Fruit fly (Drosophila melanogaster) whole organism, embryonic: ENCODE results near the gene CG14696.
A peak's percentile ranks its signal among the peaks of the same experiment; 100 is the strongest.

Source experiments
- CG11696 ChIP-seq: fragments of 200-800 bp; sonication (Bioruptor generic); IDR thresholded peaks from 2 replicates; pipeline ENCODE4 v1.3.6; 2022; ENCODE audit warnings: missing biosample characterization, missing genetic modification characterization
- CG12071 ChIP-seq: fragments of 200-800 bp; sonication (Bioruptor generic); optimal IDR thresholded peaks from 3 replicates; lab custom pipeline; 2018; ENCODE audit warnings: missing biosample characterization, mild to moderate bottlenecking, missing genetic modification characterization
- CG12219 ChIP-seq: fragments of 200-800 bp; sonication (Bioruptor generic); optimal IDR thresholded peaks from 3 replicates; lab custom pipeline; 2018; ENCODE audit warnings: missing biosample characterization, mild to moderate bottlenecking, missing genetic modification characterization
- CG12391 ChIP-seq: fragments of 200-800 bp; sonication (Bioruptor generic); optimal IDR thresholded peaks from 3 replicates; lab custom pipeline; 2018; ENCODE audit warnings: missing biosample characterization, mild to moderate bottlenecking, missing genetic modification characterization, moderate library complexity
- CG12769 ChIP-seq: fragments of 200-800 bp; sonication (Bioruptor generic); optimal IDR thresholded peaks from 2 replicates; lab custom pipeline; 2019; ENCODE audit warnings: missing biosample characterization, mild to moderate bottlenecking, missing genetic modification characterization, moderate library complexity
- CG13624 ChIP-seq: fragments of 200-800 bp; sonication (Bioruptor generic); optimal IDR thresholded peaks from 2 replicates; lab custom pipeline; 2016; ENCODE audit warnings: missing biosample characterization, missing genetic modification characterization
- CG14710 ChIP-seq: fragments of 200-800 bp; sonication (Bioruptor generic); optimal IDR thresholded peaks from 3 replicates; lab custom pipeline; 2019; ENCODE audit warnings: missing biosample characterization, mild to moderate bottlenecking, missing genetic modification characterization, moderate library complexity
- CG16863 ChIP-seq: fragments of 200-800 bp; sonication (Bioruptor generic); optimal IDR thresholded peaks from 3 replicates; lab custom pipeline; 2016; ENCODE audit warnings: missing biosample characterization, missing genetic modification characterization
- CG17361 ChIP-seq: fragments of 200-800 bp; sonication (Bioruptor generic); IDR thresholded peaks from 3 replicates; pipeline ENCODE4 v1.3.6; 2022; ENCODE audit warnings: missing biosample characterization, missing genetic modification characterization
- CG18599 ChIP-seq: fragments of 200-800 bp; sonication (Bioruptor generic); optimal IDR thresholded peaks from 3 replicates; lab custom pipeline; 2017; ENCODE audit warnings: missing biosample characterization, missing genetic modification characterization, mild to moderate bottlenecking, moderate library complexity, missing genetic modification reagents
- CG2116 ChIP-seq: fragments of 200-800 bp; sonication (Bioruptor generic); optimal IDR thresholded peaks from 3 replicates; lab custom pipeline; 2018; ENCODE audit warnings: missing biosample characterization, mild to moderate bottlenecking, missing genetic modification characterization
- CG2678 ChIP-seq: fragments of 200-800 bp; sonication (Bioruptor generic); optimal IDR thresholded peaks from 3 replicates; lab custom pipeline; 2019; ENCODE audit warnings: missing biosample characterization, mild to moderate bottlenecking, missing genetic modification characterization, moderate library complexity
- CG2712 ChIP-seq: fragments of 200-800 bp; optimal IDR thresholded peaks from 3 replicates; lab custom pipeline; 2019; ENCODE audit warnings: missing biosample characterization, mild to moderate bottlenecking, missing genetic modification characterization, moderate library complexity
- CG34376 ChIP-seq: fragments of 200-800 bp; sonication (Bioruptor generic); optimal IDR thresholded peaks from 2 replicates; lab custom pipeline; 2018; ENCODE audit warnings: missing biosample characterization, mild to moderate bottlenecking, missing genetic modification characterization
- CG3838 ChIP-seq: fragments of 200-800 bp; sonication (Bioruptor generic); optimal IDR thresholded peaks from 3 replicates; lab custom pipeline; 2016; ENCODE audit warnings: missing biosample characterization, missing genetic modification characterization
- CG3995 ChIP-seq: fragments of 200-800 bp; sonication (Bioruptor generic); optimal IDR thresholded peaks from 3 replicates; lab custom pipeline; 2016; ENCODE audit warnings: missing biosample characterization, missing genetic modification characterization
- CG4328 ChIP-seq: fragments of 200-800 bp; sonication (Bioruptor generic); optimal IDR thresholded peaks from 3 replicates; lab custom pipeline; 2017; ENCODE audit warnings: missing biosample characterization, missing genetic modification reagents, missing genetic modification characterization
- CG4854 ChIP-seq: fragments of 200-800 bp; sonication (Bioruptor generic); optimal IDR thresholded peaks from 2 replicates; lab custom pipeline; 2016; ENCODE audit warnings: missing biosample characterization, missing genetic modification characterization, inconsistent platforms
- CG6254 ChIP-seq: fragments of 200-800 bp; sonication (Bioruptor generic); optimal IDR thresholded peaks from 3 replicates; lab custom pipeline; 2017; ENCODE audit warnings: mild to moderate bottlenecking, missing biosample characterization, missing genetic modification reagents, missing genetic modification characterization
- CG7556 ChIP-seq: fragments of 200-800 bp; sonication (Bioruptor generic); optimal IDR thresholded peaks from 2 replicates; lab custom pipeline; 2017; ENCODE audit warnings: missing biosample characterization, mild to moderate bottlenecking, missing genetic modification characterization
- CG7786 ChIP-seq: fragments of 200-800 bp; sonication (Bioruptor generic); optimal IDR thresholded peaks from 2 replicates; lab custom pipeline; 2016; ENCODE audit warnings: missing biosample characterization, missing genetic modification characterization
- CG7987 ChIP-seq: fragments of 200-800 bp; sonication (Bioruptor generic); optimal IDR thresholded peaks from 2 replicates; lab custom pipeline; 2018; ENCODE audit warnings: missing biosample characterization, mild to moderate bottlenecking, missing genetic modification characterization, moderate library complexity
- CG8290 ChIP-seq, 3 experiments: fragments of 200-800 bp; sonication (Bioruptor generic); optimal IDR thresholded peaks; 2 replicates each; lab custom pipeline; 2016 to 2019; ENCODE audit warnings: missing biosample characterization in 3 of 3, missing genetic modification characterization in 3 of 3, mild to moderate bottlenecking in 2 of 3, moderate library complexity in 1 of 3
- CG8924 ChIP-seq: fragments of 200-800 bp; optimal IDR thresholded peaks from 3 replicates; lab custom pipeline; 2019; ENCODE audit warnings: missing biosample characterization, mild to moderate bottlenecking, missing genetic modification characterization, moderate library complexity
- CG9727 ChIP-seq: fragments of 200-800 bp; sonication (Bioruptor generic); optimal IDR thresholded peaks from 3 replicates; lab custom pipeline; 2017; ENCODE audit warnings: missing biosample characterization, mild to moderate bottlenecking, missing genetic modification characterization
- E2f2 ChIP-seq: fragments of 200-800 bp; sonication (Bioruptor generic); IDR thresholded peaks from 2 replicates; pipeline ENCODE4 v1.3.6; 2022; ENCODE audit warnings: missing biosample characterization, missing genetic modification characterization
- HLH54F ChIP-seq: fragments of 200-800 bp; sonication (Bioruptor generic); optimal IDR thresholded peaks from 3 replicates; lab custom pipeline; 2016; ENCODE audit warnings: missing biosample characterization, missing genetic modification characterization
- Hand ChIP-seq: fragments of 200-800 bp; sonication (Bioruptor generic); optimal IDR thresholded peaks from 2 replicates; lab custom pipeline; 2017; ENCODE audit warnings: mild to moderate bottlenecking, missing biosample characterization, missing genetic modification reagents, missing genetic modification characterization
- Hmr ChIP-seq: fragments of 200-800 bp; sonication (Bioruptor generic); optimal IDR thresholded peaks from 3 replicates; lab custom pipeline; 2017; ENCODE audit warnings: mild to moderate bottlenecking, missing biosample characterization, missing genetic modification reagents, missing genetic modification characterization
- Med ChIP-seq: fragments of 200-800 bp; sonication (Bioruptor generic); peaks from one replicate; lab custom pipeline; 2016; ENCODE audit warnings: missing biosample characterization, missing genetic modification characterization, mild to moderate bottlenecking, inconsistent platforms, moderate library complexity
- Nf-YA ChIP-seq: fragments of 200-800 bp; sonication (Bioruptor generic); IDR thresholded peaks from 2 replicates; pipeline ENCODE4 v1.3.6; 2022; ENCODE audit warnings: missing biosample characterization, missing genetic modification characterization
- Opbp ChIP-seq: fragments of 200-800 bp; sonication (Bioruptor generic); IDR thresholded peaks from 3 replicates; pipeline ENCODE4 v1.3.6; 2022; ENCODE audit warnings: missing biosample characterization, missing genetic modification characterization; ENCODE audit not compliant: partially characterized antibody
- ash1 ChIP-seq: fragments of 200-800 bp; sonication (Bioruptor generic); optimal IDR thresholded peaks from 2 replicates; lab custom pipeline; 2018; ENCODE audit warnings: missing biosample characterization, mild to moderate bottlenecking, missing genetic modification characterization
- cwo ChIP-seq: fragments of 200-800 bp; sonication (Bioruptor generic); optimal IDR thresholded peaks from 3 replicates; lab custom pipeline; 2017; ENCODE audit warnings: missing biosample characterization, missing genetic modification characterization, mild to moderate bottlenecking, moderate library complexity, missing genetic modification reagents
- eyg ChIP-seq: fragments of 200-800 bp; sonication (Bioruptor generic); optimal IDR thresholded peaks from 3 replicates; lab custom pipeline; 2016; ENCODE audit warnings: missing biosample characterization, missing genetic modification characterization
- fd64A ChIP-seq: fragments of 200-800 bp; sonication (Bioruptor generic); optimal IDR thresholded peaks from 3 replicates; lab custom pipeline; 2018; ENCODE audit warnings: missing biosample characterization, mild to moderate bottlenecking, missing genetic modification characterization
- gsb-n ChIP-seq: fragments of 200-800 bp; sonication (Bioruptor generic); optimal IDR thresholded peaks from 3 replicates; lab custom pipeline; 2018; ENCODE audit warnings: missing biosample characterization, mild to moderate bottlenecking, missing genetic modification characterization
- hbn ChIP-seq: fragments of 200-800 bp; sonication (Bioruptor generic); IDR thresholded peaks from 2 replicates; pipeline ENCODE4 v1.3.6; 2022; ENCODE audit warnings: missing biosample characterization, missing genetic modification characterization; ENCODE audit not compliant: partially characterized antibody
- ind ChIP-seq: fragments of 200-800 bp; sonication (Bioruptor generic); optimal IDR thresholded peaks from 3 replicates; lab custom pipeline; 2016; ENCODE audit warnings: missing biosample characterization, missing genetic modification characterization
- lilli ChIP-seq: fragments of 200-800 bp; sonication (Bioruptor generic); optimal IDR thresholded peaks from 3 replicates; lab custom pipeline; 2016; ENCODE audit warnings: missing biosample characterization, missing genetic modification characterization
- pzg ChIP-seq: fragments of 200-800 bp; sonication (Bioruptor generic); optimal IDR thresholded peaks from 3 replicates; lab custom pipeline; 2018; ENCODE audit warnings: missing biosample characterization, mild to moderate bottlenecking, missing genetic modification characterization, moderate library complexity
- sens ChIP-seq: fragments of 200-800 bp; sonication (Bioruptor generic); peaks from one replicate; lab custom pipeline; 2016; ENCODE audit warnings: missing biosample characterization, missing genetic modification characterization
- stc ChIP-seq: fragments of 200-800 bp; sonication (Bioruptor generic); IDR thresholded peaks from 2 replicates; pipeline ENCODE4 v1.3.6; 2022; ENCODE audit warnings: missing biosample characterization, missing genetic modification characterization
- tll ChIP-seq, 2 experiments: fragments of 200-800 bp in 1 of 2; fragments of >200 bp in 1 of 2; sonication (Bioruptor generic) in 1 of 2; optimal IDR thresholded peaks; 2 replicates each; lab custom pipeline; 2017 to 2019; ENCODE audit warnings: missing biosample characterization in 2 of 2, missing genetic modification characterization in 2 of 2, mild to moderate bottlenecking in 1 of 2, moderate library complexity in 1 of 2
- trem ChIP-seq: fragments of 200-800 bp; optimal IDR thresholded peaks from 3 replicates; lab custom pipeline; 2019; ENCODE audit warnings: missing biosample characterization, mild to moderate bottlenecking, missing genetic modification characterization, moderate library complexity
- vvl ChIP-seq: fragments of 200-800 bp; sonication (Bioruptor generic); IDR thresholded peaks from 2 replicates; pipeline ENCODE4 v1.3.6; 2022; ENCODE audit warnings: missing biosample characterization, missing genetic modification characterization
- zfh1 ChIP-seq: fragments of 200-800 bp; sonication (Bioruptor generic); IDR thresholded peaks from 3 replicates; pipeline ENCODE4 v1.3.6; 2022; ENCODE audit warnings: missing biosample characterization, missing genetic modification characterization
- zfh2 ChIP-seq: fragments of 200-800 bp; sonication (Bioruptor generic); optimal IDR thresholded peaks from 2 replicates; lab custom pipeline; 2016; ENCODE audit warnings: missing biosample characterization, missing genetic modification characterization

Gene CG14696

dm6 chr3R:10862773-10863445 is 21.9 kb downstream of the CG14696 start, which contains the start of gene CG6574:
Gene CG6574, minus strand, starts transcription at chr3R:10862988.
- TF ChIP-seq Hmr (peak; percentile 43), ash1 (GFP tag; lab: Kevin White, UChicago) (no peak), CG7786 (GFP tag; lab: Kevin White, UChicago) (no peak), zfh1 (GFP tag; lab: Robert Waterston, UW) (0 out of 3 replicates have a peak, but pooled peaks have one; percentile 18), CG13624 (GFP tag; lab: Kevin White, UChicago) (peak; percentile 8), CG3995 (peak; percentile 10), CG12219 (no peak), CG8290 (GFP tag; optimal IDR thresholded peaks at IDR 0.05; lab: Kevin White, UChicago) (no peak), CG8290 (tag; optimal IDR thresholded peaks at IDR 0.05; lab: Kevin White, UChicago) (peak in 1 of 2 experiments; percentile 14), lilli (GFP tag; lab: Kevin White, UChicago) (no peak), CG11696 (GFP tag; lab: Robert Waterston, UW) (peak; percentile 95), ind (peak; percentile 6), CG34376 (GFP tag; lab: Kevin White, UChicago) (peak; percentile 46), CG12391 (tag; lab: Kevin White, UChicago) (peak; percentile 11), Hand (GFP tag; lab: Kevin White, UChicago) (no peak), CG4328 (GFP tag; lab: Kevin White, UChicago) (no peak), E2f2 (GFP tag; lab: Robert Waterston, UW) (peak; percentile 15; the same call in 1 of the 2 replicates), CG2712 (tag; lab: Kevin White, UChicago) (peak; percentile 6), CG8924 (tag; lab: Kevin White, UChicago) (peak; percentile 5), zfh2 (GFP tag; lab: Kevin White, UChicago) (no peak), Opbp (GFP tag; lab: Robert Waterston, UW) (0 out of 3 replicates have a peak, but pooled peaks have one; percentile 14), stc (GFP tag; lab: Robert Waterston, UW) (no peak), CG3838 (peak; percentile 17), gsb-n (tag; lab: Kevin White, UChicago) (no peak), CG18599 (GFP tag; lab: Kevin White, UChicago) (peak; percentile 28), CG12769 (tag; lab: Kevin White, UChicago) (peak; percentile 40), tll (GFP tag; optimal IDR thresholded peaks at IDR 0.05; lab: Kevin White, UChicago) (peak in 1 of 2 experiments; percentile 74), fd64A (GFP tag; lab: Kevin White, UChicago) (no peak), pzg (GFP tag; lab: Kevin White, UChicago) (peak; percentile 38), CG9727 (GFP tag; lab: Kevin White, UChicago) (no peak), CG7987 (GFP tag; lab: Kevin White, UChicago) (peak; percentile 21), trem (tag; lab: Kevin White, UChicago) (peak; percentile 41), CG2678 (tag; lab: Kevin White, UChicago) (no peak), CG2116 (GFP tag; lab: Kevin White, UChicago) (no peak), eyg (GFP tag; lab: Kevin White, UChicago) (no peak), CG17361 (GFP tag; lab: Robert Waterston, UW) (0 out of 3 replicates have a peak, but pooled peaks have one; percentile 14), Med (GFP tag; lab: Kevin White, UChicago) (peak; percentile 78), sens (GFP tag; lab: Kevin White, UChicago) (peak; percentile 86), CG4854 (GFP tag; lab: Kevin White, UChicago) (peak; percentile 73), CG12071 (GFP tag; lab: Kevin White, UChicago) (peak; percentile 35), vvl (GFP tag; lab: Robert Waterston, UW) (peak; percentile 59; the same call in 1 of the 2 replicates), CG16863 (GFP tag; lab: Kevin White, UChicago) (no peak), CG7556 (GFP tag; lab: Kevin White, UChicago) (peak; percentile 5), CG14710 (peak; percentile 15), HLH54F (GFP tag; lab: Kevin White, UChicago) (peak; percentile 6), CG6254 (GFP tag; lab: Kevin White, UChicago) (peak; percentile 36), hbn (GFP tag; lab: Robert Waterston, UW) (no peak), Nf-YA (GFP tag; lab: Robert Waterston, UW) (no peak), cwo (peak; percentile 17)
